Fruit fly (Drosophila melanogaster) S2 (cell line): ENCODE measurements around the gene CG2258.

Experiments
- CG8478 ChIP-seq: fragments of >200 bp; optimal IDR thresholded peaks from 2 replicates; lab custom pipeline; 2018
- CTCF ChIP-seq, 2 experiments: fragments of >200 bp; optimal IDR thresholded peaks; 2 replicates each; lab custom pipeline; 2018

DNA sequence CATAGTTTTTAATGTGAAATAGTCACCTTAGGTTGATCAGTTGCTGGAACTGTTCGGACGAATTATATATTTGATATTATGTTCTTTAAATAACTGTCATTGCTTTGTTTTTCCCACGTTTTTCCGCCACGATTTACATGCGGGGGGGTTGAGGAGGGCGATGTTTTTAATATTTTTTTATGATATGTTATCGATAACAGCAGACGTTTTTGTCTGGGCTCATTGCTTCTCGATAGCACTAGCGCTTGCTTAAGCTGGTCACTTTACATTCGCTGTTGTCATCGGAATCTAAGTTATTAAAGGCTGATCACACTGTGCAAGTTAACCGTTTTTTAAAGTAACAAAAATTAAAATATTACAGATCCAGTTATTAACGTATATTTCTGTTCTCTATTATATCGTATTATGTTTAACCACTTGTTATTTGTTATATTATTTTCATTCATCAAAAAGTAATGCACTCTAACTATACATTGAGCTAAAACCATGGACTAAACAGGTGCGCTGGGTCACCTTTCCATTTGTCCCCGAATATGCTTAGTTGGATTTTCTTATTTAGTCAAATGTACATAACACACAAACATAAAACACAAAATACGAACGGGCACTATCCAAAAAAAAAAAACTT, 26.5 kb downstream of the CG2258 start, which contains the start of the genes Upf2 and CG1571:
- TF ChIP-seq CTCF (optimal IDR thresholded peaks at IDR 0.05; lab: Kevin White, UChicago) (no peak), CG8478 (no peak)
